Worm (Caenorhabditis elegans) whole organism, dauer: Measurements from ENCODE around the gene tank-1.

Source experiments
- unc-62 ChIP-seq: sonication (generic microtip); optimal IDR thresholded peaks from 2 replicates; lab custom pipeline; 2017; ENCODE audit warnings: missing biosample characterization, missing genetic modification reagents, missing genetic modification characterization

tank-1 gene

DNA sequence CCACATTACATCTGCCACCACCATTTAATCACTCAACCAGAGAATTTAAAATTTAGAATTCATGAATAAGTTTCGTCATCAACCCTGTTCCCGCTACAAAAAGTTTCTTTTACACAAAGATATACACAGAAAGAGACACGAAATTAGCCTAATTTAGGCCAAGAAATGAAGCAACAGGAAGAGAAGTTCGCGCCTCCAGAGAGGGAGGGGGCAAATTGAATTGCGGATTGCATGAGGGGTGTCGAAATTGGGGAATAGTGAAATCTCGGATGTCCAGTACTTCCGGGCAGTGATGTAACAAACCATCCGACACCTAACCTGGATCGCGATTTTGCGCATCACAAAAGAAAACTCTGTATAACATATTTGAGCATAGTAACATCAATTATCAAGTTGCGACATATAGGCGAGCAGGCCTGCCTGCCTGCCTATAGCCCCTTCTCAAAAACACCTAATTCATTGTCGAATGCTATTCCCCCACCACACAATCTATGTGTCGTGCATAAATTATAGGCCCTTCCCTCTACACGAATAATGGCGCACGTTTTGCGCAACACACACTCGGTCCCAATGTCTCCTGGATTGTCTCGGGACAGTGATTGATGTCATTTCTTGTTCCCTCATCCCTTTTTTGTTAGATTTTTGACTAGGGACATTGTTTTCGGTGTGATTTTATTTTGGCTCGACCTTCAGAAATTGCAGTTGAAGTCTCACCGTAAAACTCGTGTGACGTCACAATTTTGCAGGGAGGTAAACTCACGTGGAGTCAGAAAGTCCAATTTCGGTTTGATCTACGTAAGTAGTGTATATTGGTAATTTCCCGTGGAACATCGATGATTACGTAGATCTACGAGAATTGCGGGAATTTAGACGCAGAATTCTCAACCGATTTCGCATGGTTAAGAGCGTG is 57.5 kb downstream of the tank-1 start:
- TF ChIP-seq unc-62 (GFP tag; lab: Kevin White, UChicago), result no peak
